Fruit fly (Drosophila melanogaster) whole organism, wandering third instar larva: ENCODE measurements around the gene mib2.

Source experiments
- Abd-B ChIP-seq: fragments of >200 bp; optimal IDR thresholded peaks from 2 replicates; lab custom pipeline; 2017; ENCODE audit warnings: missing biosample characterization, missing genetic modification characterization
- CG32264 ChIP-seq: fragments of 200-800 bp; sonication (Bioruptor generic); optimal IDR thresholded peaks from 2 replicates; lab custom pipeline; 2016; ENCODE audit warnings: missing biosample characterization, missing genetic modification characterization
- CG9705 ChIP-seq: fragments of 200-800 bp; sonication (Bioruptor generic); optimal IDR thresholded peaks from 2 replicates; lab custom pipeline; 2018; ENCODE audit warnings: missing biosample characterization, mild to moderate bottlenecking, missing genetic modification characterization
- CrebA ChIP-seq: fragments of 200-800 bp; sonication (Bioruptor generic); optimal IDR thresholded peaks from 2 replicates; lab custom pipeline; 2016; ENCODE audit warnings: missing biosample characterization, mild to moderate bottlenecking, missing genetic modification characterization, borderline replicate concordance
- Dfd ChIP-seq: fragments of >200 bp; optimal IDR thresholded peaks from 2 replicates; lab custom pipeline; 2017; ENCODE audit warnings: missing biosample characterization, missing genetic modification characterization
- Dif ChIP-seq: fragments of 200-275, 200-300 bp; sonication (Bioruptor generic); optimal IDR thresholded peaks from 2 replicates; lab custom pipeline; 2018; ENCODE audit warnings: missing biosample characterization, missing genetic modification characterization; ENCODE audit not compliant: partially characterized antibody
- GATAd ChIP-seq: sonication (Bioruptor generic); optimal IDR thresholded peaks from 2 replicates; lab custom pipeline; 2016; ENCODE audit warnings: missing biosample characterization, missing genetic modification characterization
- HLH106 ChIP-seq: fragments of 200-800 bp; optimal IDR thresholded peaks from 3 replicates; lab custom pipeline; 2019; ENCODE audit warnings: missing biosample characterization, mild to moderate bottlenecking, missing genetic modification characterization, moderate library complexity
- Hnf4 ChIP-seq: fragments of 200-800 bp; sonication (Bioruptor generic); optimal IDR thresholded peaks from 2 replicates; lab custom pipeline; 2016; ENCODE audit warnings: missing biosample characterization, mild to moderate bottlenecking, missing genetic modification characterization
- Hr78 ChIP-seq: fragments of >200 bp; optimal IDR thresholded peaks from 2 replicates; lab custom pipeline; 2017; ENCODE audit warnings: missing biosample characterization, missing genetic modification characterization
- Hr83 ChIP-seq: fragments of 200-300 bp; sonication (Bioruptor generic); optimal IDR thresholded peaks from 2 replicates; lab custom pipeline; 2016; ENCODE audit warnings: missing biosample characterization, mild to moderate bottlenecking, missing genetic modification characterization, moderate library complexity; ENCODE audit not compliant: poor library complexity, severe bottlenecking
- Jra ChIP-seq: sonication (Bioruptor generic); optimal IDR thresholded peaks from 2 replicates; lab custom pipeline; 2016; ENCODE audit warnings: missing biosample characterization, missing genetic modification characterization
- Mio ChIP-seq: sonication (Bioruptor generic); optimal IDR thresholded peaks from 2 replicates; lab custom pipeline; 2016; ENCODE audit warnings: missing biosample characterization, missing genetic modification characterization
- Myc ChIP-seq: fragments of >200 bp; optimal IDR thresholded peaks from 2 replicates; lab custom pipeline; 2017
- OdsH ChIP-seq: fragments of 200-800 bp; sonication (Bioruptor generic); optimal IDR thresholded peaks from 2 replicates; lab custom pipeline; 2016; ENCODE audit warnings: missing biosample characterization, mild to moderate bottlenecking, missing genetic modification characterization
- Rel ChIP-seq, 2 experiments: fragments of 200-800 bp; sonication (Bioruptor generic) in 1 of 2; optimal IDR thresholded peaks; 2 replicates in 1 of 2; 3 replicates in 1 of 2; lab custom pipeline; 2016 to 2019; ENCODE audit warnings: mild to moderate bottlenecking in 2 of 2, missing biosample characterization in 2 of 2, missing genetic modification characterization in 2 of 2, moderate library complexity in 1 of 2
- Sp1 ChIP-seq: fragments of 200-800 bp; sonication (Bioruptor generic); optimal IDR thresholded peaks from 3 replicates; lab custom pipeline; 2019; ENCODE audit warnings: missing biosample characterization, mild to moderate bottlenecking, missing genetic modification characterization, moderate library complexity
- Vsx2 ChIP-seq: fragments of 200-300, 225-300 bp; sonication (Bioruptor generic); optimal IDR thresholded peaks from 2 replicates; lab custom pipeline; 2018; ENCODE audit warnings: missing biosample characterization, missing genetic modification characterization; ENCODE audit not compliant: partially characterized antibody
- br ChIP-seq: fragments of 200-800 bp; sonication (Bioruptor generic); optimal IDR thresholded peaks from 2 replicates; lab custom pipeline; 2016; ENCODE audit warnings: missing biosample characterization, missing genetic modification characterization
- brk ChIP-seq: fragments of 200-800 bp; sonication (Bioruptor generic); optimal IDR thresholded peaks from 2 replicates; lab custom pipeline; 2016; ENCODE audit warnings: missing biosample characterization, mild to moderate bottlenecking, missing genetic modification characterization
- dl ChIP-seq, 2 experiments: fragments of 175-275, 200-275 bp in 1 of 2; fragments of 200-275 bp in 1 of 2; sonication (Bioruptor generic); optimal IDR thresholded peaks; lab custom pipeline; 2018; ENCODE audit warnings: mild to moderate bottlenecking in 2 of 2, missing biosample characterization in 2 of 2, missing genetic modification characterization in 2 of 2, moderate library complexity in 2 of 2; ENCODE audit not compliant: partially characterized antibody in 2 of 2, insufficient read depth in 1 of 2
- dmrt93B ChIP-seq: fragments of 200-800 bp; sonication (Bioruptor generic); optimal IDR thresholded peaks from 2 replicates; lab custom pipeline; 2018; ENCODE audit warnings: missing biosample characterization, mild to moderate bottlenecking, missing genetic modification characterization
- dsf ChIP-seq: sonication (Bioruptor generic); optimal IDR thresholded peaks from 2 replicates; lab custom pipeline; 2016; ENCODE audit warnings: missing biosample characterization, missing genetic modification characterization, borderline replicate concordance
- ey ChIP-seq: fragments of 200-800 bp; sonication (Bioruptor generic); optimal IDR thresholded peaks from 2 replicates; lab custom pipeline; 2016; ENCODE audit warnings: missing biosample characterization, missing genetic modification characterization
- foxo ChIP-seq, 2 experiments: fragments of 200-800 bp; sonication (Bioruptor generic); optimal IDR thresholded peaks; 2 replicates in 1 of 2; 3 replicates in 1 of 2; lab custom pipeline; 2016 to 2017; ENCODE audit warnings: missing biosample characterization in 2 of 2, missing genetic modification characterization in 2 of 2
- fru ChIP-seq: fragments of 200-800 bp; sonication (Bioruptor generic); optimal IDR thresholded peaks from 3 replicates; lab custom pipeline; 2016; ENCODE audit warnings: missing biosample characterization, mild to moderate bottlenecking, missing genetic modification characterization
- h ChIP-seq: fragments of 200-800 bp; sonication (Bioruptor generic); optimal IDR thresholded peaks from 3 replicates; lab custom pipeline; 2016; ENCODE audit warnings: missing biosample characterization, mild to moderate bottlenecking, missing genetic modification characterization
- jim ChIP-seq: fragments of 175-275, 200-325 bp; sonication (Bioruptor generic); optimal IDR thresholded peaks from 2 replicates; lab custom pipeline; 2016; ENCODE audit warnings: missing biosample characterization, mild to moderate bottlenecking, missing genetic modification characterization
- lola ChIP-seq: fragments of >200 bp; optimal IDR thresholded peaks from 2 replicates; lab custom pipeline; 2017; ENCODE audit warnings: missing biosample characterization, missing genetic modification characterization
- pan ChIP-seq: fragments of >200 bp; optimal IDR thresholded peaks from 2 replicates; lab custom pipeline; 2017
- psq ChIP-seq: fragments of 200-800 bp; sonication (Bioruptor generic); optimal IDR thresholded peaks from 3 replicates; lab custom pipeline; 2017; ENCODE audit warnings: missing biosample characterization, mild to moderate bottlenecking, missing genetic modification characterization, moderate library complexity
- rgr ChIP-seq: fragments of 200-800 bp; sonication (Bioruptor generic); optimal IDR thresholded peaks from 3 replicates; lab custom pipeline; 2016; ENCODE audit warnings: missing biosample characterization, mild to moderate bottlenecking, missing genetic modification characterization
- sv ChIP-seq: fragments of 200-800 bp; sonication (Bioruptor generic); optimal IDR thresholded peaks from 3 replicates; lab custom pipeline; 2016; ENCODE audit warnings: missing biosample characterization, missing genetic modification characterization
- tai ChIP-seq: sonication (Bioruptor generic); optimal IDR thresholded peaks from 2 replicates; lab custom pipeline; 2016; ENCODE audit warnings: missing biosample characterization, missing genetic modification characterization
- usp ChIP-seq: fragments of >200 bp; optimal IDR thresholded peaks from 2 replicates; lab custom pipeline; 2017; ENCODE audit warnings: missing biosample characterization, missing genetic modification characterization
- woc ChIP-seq: sonication (Bioruptor generic); optimal IDR thresholded peaks from 2 replicates; lab custom pipeline; 2016; ENCODE audit warnings: missing biosample characterization, mild to moderate bottlenecking, missing genetic modification characterization

Gene mib2

dm6 chr2L:19058916-19059315 lies 24.7 kb downstream of the mib2 start, which contains the start of gene Phlpp:
Gene Phlpp, plus strand, starts transcription at chr2L:19059129.
- peak; percentile 17 for TF ChIP-seq ey (GFP tag; lab: Kevin White, UChicago)
- TF ChIP-seq pan (lab: Kevin White, UChicago) = no peak
- TF ChIP-seq, all 38 proteins: peak for 1

DNA sequence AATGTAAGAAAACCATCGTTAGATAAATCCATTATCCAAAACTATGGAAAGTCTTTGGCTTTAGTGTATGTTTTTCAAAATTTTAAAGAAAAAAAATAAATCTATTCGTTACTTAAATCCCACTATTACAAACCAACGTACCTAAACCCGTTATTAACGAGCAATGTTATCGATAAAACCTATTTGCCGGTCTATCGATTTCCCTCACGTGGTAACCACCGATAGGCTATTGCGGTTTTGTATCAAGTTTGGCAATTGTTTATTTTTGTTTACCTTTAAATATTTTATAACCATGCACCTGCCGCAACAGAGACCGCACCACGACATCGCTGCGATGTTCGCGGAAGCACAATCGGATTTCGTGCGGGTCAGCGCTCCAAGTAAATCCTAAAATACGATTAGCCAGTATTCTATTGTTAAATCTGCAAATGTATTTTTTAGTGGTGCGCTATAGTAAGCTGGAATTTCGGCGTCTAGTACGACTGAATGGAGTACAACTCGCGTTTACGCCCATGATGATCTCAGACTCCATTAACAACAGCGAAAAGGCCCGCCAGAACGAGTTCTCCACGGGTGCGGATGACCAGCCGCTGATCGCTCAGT lies 28.9 kb downstream of the mib2 start, which contains the start of gene Dus4:
Dus4 (plus strand) TSS at position 206 of the 603 bp plus-strand sequence.
- TF ChIP-seq Sp1 (GFP tag; lab: Kevin White, UChicago) = no peak
- peak; percentile 36 for TF ChIP-seq Myc (lab: Kevin White, UChicago)
- TF ChIP-seq, all 38 proteins: peak for 1

DNA sequence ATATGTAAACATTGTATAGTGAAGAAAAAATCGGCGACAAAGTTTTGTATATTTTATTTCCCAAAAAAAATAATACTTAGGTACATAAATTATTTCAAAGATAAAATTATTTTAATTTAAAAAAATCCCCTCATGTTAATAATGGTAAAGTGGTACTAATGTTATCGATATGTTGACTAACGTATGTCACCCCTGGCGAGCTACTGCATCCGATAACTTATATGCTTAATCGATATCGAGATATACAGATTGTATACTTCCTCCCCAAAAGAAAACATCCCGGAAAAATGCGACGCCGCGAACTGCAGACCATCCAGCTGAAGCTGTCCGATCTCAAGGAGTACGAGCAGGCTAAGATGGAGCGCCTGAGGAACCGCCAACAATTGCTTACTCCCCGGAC lies 30.5 kb downstream of the mib2 start, which contains the start of gene CG17343:
CG17343 (plus strand) TSS at position 224 of the 400 bp plus-strand sequence.
- TF ChIP-seq Sp1 (GFP tag; lab: Kevin White, UChicago) (no peak), Dif (GFP tag; lab: Kevin White, UChicago) (no peak), tai (GFP tag; lab: Kevin White, UChicago) (no peak), Rel (GFP tag; optimal IDR thresholded peaks at IDR 0.05; lab: Kevin White, UChicago) (no peak), Rel (tag; optimal IDR thresholded peaks at IDR 0.05; lab: Kevin White, UChicago) (peak; percentile 90), fru (GFP tag; lab: Kevin White, UChicago) (no peak), jim (GFP tag; lab: Kevin White, UChicago) (no peak)

- TF ChIP-seq Sp1 (GFP tag; lab: Kevin White, UChicago) (no peak), Dfd (GFP tag; lab: Kevin White, UChicago) (no peak), CrebA (GFP tag; lab: Kevin White, UChicago) (no peak), Vsx2 (no peak)
These were observed 34.1 kb downstream of the mib2 start for dm6 chr2L:19068393-19068792.

- no peak for TF ChIP-seq Dif (GFP tag; lab: Kevin White, UChicago)
- TF ChIP-seq pan (lab: Kevin White, UChicago) = no peak
- peak; percentile 45 for TF ChIP-seq woc (GFP tag; lab: Kevin White, UChicago)
- no peak for TF ChIP-seq br (GFP tag; lab: Kevin White, UChicago)
These were observed 35.4 kb downstream of the mib2 start, which contains the start of gene CG10702 for dm6 chr2L:19069548-19070145. Gene CG10702, minus strand, starts transcription at chr2L:19069851.

DNA sequence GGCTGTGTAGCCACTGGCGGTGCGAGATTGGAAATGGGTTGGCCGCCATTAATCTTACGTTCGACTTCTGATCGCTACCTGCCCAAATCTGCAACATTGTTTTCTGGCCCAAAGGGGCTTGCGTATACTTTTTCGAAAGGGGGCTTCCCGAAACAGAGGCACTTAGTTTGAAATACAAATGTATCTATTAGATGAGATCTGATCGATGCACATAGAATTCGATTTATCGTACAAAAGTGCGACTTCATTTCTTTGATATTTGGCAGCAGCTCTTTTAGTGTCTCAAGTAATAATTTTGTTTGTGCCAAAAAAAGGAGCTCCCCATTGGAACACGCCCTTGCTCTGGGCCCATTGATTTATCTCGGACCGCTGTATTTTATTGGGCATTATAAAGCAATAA lies 37.5 kb downstream of the mib2 start:
- TF ChIP-seq Sp1 (GFP tag; lab: Kevin White, UChicago) = no peak
- peak in 1 of 2 experiments; percentile 39 for TF ChIP-seq foxo (GFP tag; optimal IDR thresholded peaks at IDR 0.05; lab: Kevin White, UChicago)
- TF ChIP-seq h (GFP tag; lab: Kevin White, UChicago) = peak; percentile 42
- TF ChIP-seq woc (GFP tag; lab: Kevin White, UChicago) = peak; percentile 73
- peak; percentile 62 for TF ChIP-seq HLH106 (tag; lab: Kevin White, UChicago)
- no peak for TF ChIP-seq pan (lab: Kevin White, UChicago)
- TF ChIP-seq CG32264 (GFP tag; lab: Kevin White, UChicago) = no peak
- no peak for TF ChIP-seq sv
- no peak for TF ChIP-seq GATAd (GFP tag; lab: Kevin White, UChicago)
- no peak for TF ChIP-seq lola
- TF ChIP-seq dsf (GFP tag; lab: Kevin White, UChicago) = no peak
- no peak for TF ChIP-seq rgr (GFP tag; lab: Kevin White, UChicago)
- no peak for TF ChIP-seq psq (GFP tag; lab: Kevin White, UChicago)
- TF ChIP-seq Dfd (GFP tag; lab: Kevin White, UChicago) = no peak
- peak; percentile 29 for TF ChIP-seq br (GFP tag; lab: Kevin White, UChicago)
- peak; percentile 31 for TF ChIP-seq fru (GFP tag; lab: Kevin White, UChicago)
- TF ChIP-seq jim (GFP tag; lab: Kevin White, UChicago) = no peak
- no peak for TF ChIP-seq Myc (lab: Kevin White, UChicago)
- TF ChIP-seq usp (GFP tag; lab: Kevin White, UChicago) = no peak
- no peak for TF ChIP-seq Hr83 (GFP tag; lab: Kevin White, UChicago)
- peak; percentile 14 for TF ChIP-seq dmrt93B (GFP tag; lab: Kevin White, UChicago)
- TF ChIP-seq Hr78 (GFP tag; lab: Kevin White, UChicago) = no peak
- TF ChIP-seq Jra (GFP tag; lab: Kevin White, UChicago) = no peak
- TF ChIP-seq tai (GFP tag; lab: Kevin White, UChicago) = no peak
- no peak for TF ChIP-seq Rel (GFP tag; optimal IDR thresholded peaks at IDR 0.05; lab: Kevin White, UChicago)
- TF ChIP-seq Rel (tag; optimal IDR thresholded peaks at IDR 0.05; lab: Kevin White, UChicago) = no peak
- no peak for TF ChIP-seq Hnf4 (GFP tag; lab: Kevin White, UChicago)
- TF ChIP-seq Mio (GFP tag; lab: Kevin White, UChicago) = no peak
- no peak for TF ChIP-seq brk
- TF ChIP-seq dl (GFP tag; optimal IDR thresholded peaks at IDR 0.05; lab: Kevin White, UChicago; ENCODE audit: insufficient read depth in 1 of 2, partially characterized antibody in 2 of 2) = no peak
- TF ChIP-seq CG9705 (GFP tag; lab: Kevin White, UChicago) = no peak
- TF ChIP-seq OdsH (GFP tag; lab: Kevin White, UChicago) = peak; percentile 12
- TF ChIP-seq Abd-B = no peak
